Worm (Caenorhabditis elegans): ENCODE measurements around the gene sdz-4.

- no peak for TF ChIP-seq nhr-77 (tag; optimal IDR thresholded peaks at IDR 0.05)
- TF ChIP-seq nhr-11 (tag; optimal IDR thresholded peaks at IDR 0.05): no peak
- TF ChIP-seq unc-39 (tag; optimal IDR thresholded peaks at IDR 0.05): no peak
- no peak for TF ChIP-seq pqm-1 (tag; optimal IDR thresholded peaks at IDR 0.05)
These were observed 45.4 kb upstream of the sdz-4 start, which contains the start of gene fbxc-33 for ce11 chrII:913222-913722.

Measured in whole organism, L3 larva.